Worm (Caenorhabditis elegans): ENCODE results near the gene stg-2.

The stg-2 gene

ce11 chrX:8599725-8600124 lies 44.0 kb downstream of the stg-2 start:
- TF ChIP-seq nfya-1 (tag; optimal IDR thresholded peaks at IDR 0.05) = no peak
- no peak for TF ChIP-seq dve-1 (tag; optimal IDR thresholded peaks at IDR 0.05)
- TF ChIP-seq ceh-45 (GFP tag; IDR thresholded peaks at IDR 0.05) = no peak
- no peak for TF ChIP-seq pha-4 (tag; optimal IDR thresholded peaks at IDR 0.05)
- no peak for TF ChIP-seq eyg-1 (tag; optimal IDR thresholded peaks at IDR 0.05)
- no peak for TF ChIP-seq T23F11.4 (GFP tag; optimal IDR thresholded peaks at IDR 0.05)
- no peak for TF ChIP-seq hlh-30 (tag; optimal IDR thresholded peaks at IDR 0.05; ENCODE audit: insufficient read depth)
- no peak for TF ChIP-seq tbx-2 (tag; optimal IDR thresholded peaks at IDR 0.05)
- TF ChIP-seq ceh-9 (tag; optimal IDR thresholded peaks at IDR 0.05) = no peak
- TF ChIP-seq C38D4.7 (GFP tag; optimal IDR thresholded peaks at IDR 0.05) = no peak
- no peak for TF ChIP-seq syd-9 (tag; optimal IDR thresholded peaks at IDR 0.05)
- TF ChIP-seq F13H6.1 (tag; optimal IDR thresholded peaks at IDR 0.05) = no peak
- no peak for TF ChIP-seq ama-1 (optimal IDR thresholded peaks at IDR 0.05)

ce11 chrX:8598491-8598890 lies 45.2 kb downstream of the stg-2 start:
- TF ChIP-seq ceh-34 (tag; optimal IDR thresholded peaks at IDR 0.05) = no peak

ce11 chrX:8597647-8598046 lies 46.1 kb downstream of the stg-2 start, which contains the start of gene F18E9.7:
TSS of gene F18E9.7 (minus strand) at chrX:8597747.
- TF ChIP-seq lin-11 (tag; optimal IDR thresholded peaks at IDR 0.05) (no peak), madf-2 (tag; optimal IDR thresholded peaks at IDR 0.05) (no peak), ceh-19 (GFP tag; optimal IDR thresholded peaks at IDR 0.05) (no peak), che-1 (tag; optimal IDR thresholded peaks at IDR 0.05) (no peak), sox-2 (GFP tag; IDR thresholded peaks at IDR 0.05) (no peak), ceh-24 (tag; optimal IDR thresholded peaks at IDR 0.05) (no peak), ceh-9 (tag; optimal IDR thresholded peaks at IDR 0.05) (no peak), mec-3 (tag; optimal IDR thresholded peaks at IDR 0.05; ENCODE audit: borderline replicate concordance) (no peak), tbx-2 (tag; optimal IDR thresholded peaks at IDR 0.05) (no peak), unc-42 (tag; optimal IDR thresholded peaks at IDR 0.05) (no peak), pqm-1 (tag; optimal IDR thresholded peaks at IDR 0.05) (no peak), ttx-3 (tag; optimal IDR thresholded peaks at IDR 0.05) (no peak), hlh-15 (tag; optimal IDR thresholded peaks at IDR 0.05) (no peak), dmd-4 (tag; optimal IDR thresholded peaks at IDR 0.05; ENCODE audit: borderline replicate concordance) (no peak), lim-6 (tag; optimal IDR thresholded peaks at IDR 0.05) (no peak), pat-9 (tag; optimal IDR thresholded peaks at IDR 0.05) (no peak), fkh-6 (tag; optimal IDR thresholded peaks at IDR 0.05) (no peak), hlh-6 (tag; optimal IDR thresholded peaks at IDR 0.05) (no peak), ceh-31 (tag; optimal IDR thresholded peaks at IDR 0.05) (no peak)

ce11 chrX:8592881-8593280 lies 50.8 kb downstream of the stg-2 start, which contains the start of gene nlp-7:
TSS of gene nlp-7 (plus strand) at chrX:8593181.
- TF ChIP-seq ceh-34 (tag; optimal IDR thresholded peaks at IDR 0.05) = no peak
- TF ChIP-seq ceh-31 (tag; optimal IDR thresholded peaks at IDR 0.05) = no peak
- TF ChIP-seq madf-2 (tag; optimal IDR thresholded peaks at IDR 0.05) = no peak
- no peak for TF ChIP-seq ceh-22 (tag; optimal IDR thresholded peaks at IDR 0.05)
- TF ChIP-seq unc-3 (GFP tag; conservative IDR thresholded peaks at IDR 0.05) = no peak
- TF ChIP-seq unc-3 (tag; optimal IDR thresholded peaks at IDR 0.05) = no peak
- no peak for TF ChIP-seq pros-1 (tag; optimal IDR thresholded peaks at IDR 0.05)
- TF ChIP-seq ceh-24 (tag; optimal IDR thresholded peaks at IDR 0.05) = no peak
- TF ChIP-seq che-1 (tag; optimal IDR thresholded peaks at IDR 0.05) = no peak
- no peak for TF ChIP-seq gmeb-2 (tag; optimal IDR thresholded peaks at IDR 0.05)
- TF ChIP-seq ceh-19 (GFP tag; optimal IDR thresholded peaks at IDR 0.05) = no peak
- no peak for TF ChIP-seq mec-3 (tag; optimal IDR thresholded peaks at IDR 0.05; ENCODE audit: borderline replicate concordance)
- no peak for TF ChIP-seq K09A11.1 (tag; optimal IDR thresholded peaks at IDR 0.05; ENCODE audit: insufficient read depth)
- no peak for TF ChIP-seq dmd-4 (tag; optimal IDR thresholded peaks at IDR 0.05; ENCODE audit: borderline replicate concordance)
- TF ChIP-seq ceh-48 (tag; optimal IDR thresholded peaks at IDR 0.05) = no peak
- no peak for TF ChIP-seq lin-11 (tag; optimal IDR thresholded peaks at IDR 0.05)
